Fruit fly (Drosophila melanogaster) S2 (cell line): Measurements from ENCODE around the gene cas.

Experiments used
- CG8478 ChIP-seq: fragments of >200 bp; optimal IDR thresholded peaks from 2 replicates; lab custom pipeline; 2018
- CTCF ChIP-seq, 2 experiments: fragments of >200 bp; optimal IDR thresholded peaks; 2 replicates each; lab custom pipeline; 2018

Gene cas

DNA sequence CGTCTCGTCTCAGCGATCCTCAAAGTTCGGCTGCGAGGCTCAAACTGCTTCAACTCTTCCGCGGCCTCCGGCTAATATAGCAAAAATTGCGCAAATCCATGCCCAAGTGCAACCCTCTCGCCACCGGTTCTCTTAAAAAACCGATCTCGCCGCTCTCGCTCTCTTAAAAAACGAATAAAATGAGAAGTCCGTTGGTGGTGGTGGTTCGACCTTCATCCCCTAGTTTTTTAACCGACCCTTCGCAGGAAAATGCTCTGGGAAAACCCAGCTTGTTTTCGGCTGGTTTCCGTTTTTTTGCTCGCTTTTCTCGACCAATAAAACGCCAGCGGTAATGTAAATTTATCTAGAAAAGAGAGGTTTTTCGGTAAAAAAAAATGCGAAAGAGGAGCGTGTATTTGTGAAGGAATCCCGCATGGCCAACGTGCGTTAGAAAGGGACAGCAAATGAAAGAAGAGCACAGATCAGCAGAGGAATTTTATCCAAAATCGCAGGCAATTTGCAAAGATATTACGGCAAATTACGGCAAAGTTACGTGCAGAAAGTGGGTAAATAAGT is at the start of gene cas:
Gene cas (minus strand): TSS at position 51 of the 555 bp plus-strand sequence.
- TF ChIP-seq CTCF (optimal IDR thresholded peaks at IDR 0.05; lab: Kevin White, UChicago) (no peak), CG8478 (lab: Kevin White, UChicago) (no peak)

DNA sequence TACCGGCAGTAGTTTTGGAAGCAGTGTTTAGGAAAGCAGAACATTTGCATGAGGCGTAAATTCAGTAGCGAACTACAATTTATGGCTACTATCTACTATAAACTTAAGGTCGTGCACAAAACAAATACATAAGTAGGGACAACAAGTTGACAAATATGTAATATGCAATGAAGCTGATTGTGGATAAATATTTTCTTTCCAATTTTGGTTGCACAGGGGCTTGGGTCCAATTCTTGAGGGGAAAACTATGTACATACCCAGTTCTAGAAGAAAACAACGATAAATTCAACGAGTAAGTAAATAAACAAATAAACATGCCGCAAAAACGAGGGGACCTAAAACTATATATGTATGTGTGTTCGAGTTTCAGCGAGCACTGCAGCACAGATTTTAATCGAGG is 44.4 kb upstream of the cas start:
- TF ChIP-seq CG8478 (lab: Kevin White, UChicago) (no peak), CTCF (optimal IDR thresholded peaks at IDR 0.05; lab: Kevin White, UChicago) (no peak)

DNA sequence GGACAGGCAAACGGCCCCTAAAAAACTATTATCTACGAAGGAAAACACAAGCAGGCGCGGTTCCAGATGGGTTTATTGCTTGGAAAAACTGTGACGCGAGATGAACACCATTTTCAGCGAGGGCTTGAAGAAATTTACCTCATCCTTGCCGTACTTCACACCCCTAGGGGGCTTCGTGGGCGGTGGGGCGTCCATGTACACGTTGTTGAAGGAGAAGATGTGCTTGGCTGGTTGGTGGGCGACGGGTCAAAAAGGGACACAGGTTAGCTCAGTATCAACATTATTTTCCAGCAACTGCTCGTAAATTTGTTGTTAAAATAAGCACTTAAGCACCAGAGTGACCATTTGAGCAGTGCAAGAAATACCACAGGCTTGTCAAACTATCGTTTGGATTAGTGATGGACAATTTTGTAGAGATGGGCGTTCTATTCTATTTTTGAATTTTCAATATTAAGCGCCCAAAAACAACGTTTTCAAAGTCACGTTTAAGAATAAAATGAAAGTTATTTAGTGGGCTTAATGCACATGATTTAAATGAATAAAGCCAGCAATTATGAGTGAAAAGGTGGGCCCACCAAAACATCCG is 42.1 kb upstream of the cas start, which contains the start of gene Sec8:
Gene Sec8 (minus strand): TSS at position 374 of the 586 bp plus-strand sequence.
- no peak for TF ChIP-seq CG8478 (lab: Kevin White, UChicago)
- no peak for TF ChIP-seq CTCF (optimal IDR thresholded peaks at IDR 0.05; lab: Kevin White, UChicago)

DNA sequence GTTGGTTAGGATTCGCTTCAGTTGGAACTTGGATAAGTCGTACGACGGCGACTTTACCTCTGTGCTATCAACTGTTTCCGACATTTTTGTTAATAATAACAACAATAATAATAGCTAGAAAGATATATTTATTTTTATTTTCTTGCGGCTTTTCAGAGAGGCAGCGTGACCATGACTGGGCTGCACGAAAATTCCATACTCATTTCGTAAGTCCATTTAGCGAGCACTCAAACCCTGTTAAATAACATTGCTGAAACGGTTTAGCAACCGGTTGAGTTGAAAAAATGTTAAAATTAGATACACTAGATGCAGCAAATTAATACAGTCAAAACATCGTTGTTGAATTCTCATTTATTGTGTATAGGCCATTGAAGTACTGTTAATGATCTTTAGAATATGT is 38.0 kb upstream of the cas start, which contains the start of gene Dcps:
Gene Dcps (minus strand): TSS at position 181 of the 400 bp plus-strand sequence.
- TF ChIP-seq CTCF (optimal IDR thresholded peaks at IDR 0.05; lab: Kevin White, UChicago) (no peak), CG8478 (lab: Kevin White, UChicago) (no peak)

DNA sequence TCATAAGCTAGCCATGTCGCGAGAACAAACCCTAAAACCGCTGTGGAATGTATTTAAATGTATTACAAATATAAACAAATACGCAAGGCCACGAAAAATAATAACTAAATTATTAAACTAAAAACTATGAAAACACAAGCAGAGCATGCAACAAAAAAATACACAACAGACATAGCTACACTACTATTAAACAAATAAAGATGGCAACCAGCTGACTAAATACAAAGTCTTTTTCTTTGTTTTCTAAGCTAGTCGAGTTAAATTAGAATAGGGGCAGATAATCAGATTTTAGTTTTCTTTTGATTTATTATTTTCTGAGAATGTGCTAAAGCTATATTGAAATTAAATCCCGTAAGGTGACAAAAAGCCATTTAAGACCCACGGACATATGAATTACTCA is 30.0 kb upstream of the cas start:
- TF ChIP-seq CG8478 (lab: Kevin White, UChicago) (no peak), CTCF (optimal IDR thresholded peaks at IDR 0.05; lab: Kevin White, UChicago) (no peak)

DNA sequence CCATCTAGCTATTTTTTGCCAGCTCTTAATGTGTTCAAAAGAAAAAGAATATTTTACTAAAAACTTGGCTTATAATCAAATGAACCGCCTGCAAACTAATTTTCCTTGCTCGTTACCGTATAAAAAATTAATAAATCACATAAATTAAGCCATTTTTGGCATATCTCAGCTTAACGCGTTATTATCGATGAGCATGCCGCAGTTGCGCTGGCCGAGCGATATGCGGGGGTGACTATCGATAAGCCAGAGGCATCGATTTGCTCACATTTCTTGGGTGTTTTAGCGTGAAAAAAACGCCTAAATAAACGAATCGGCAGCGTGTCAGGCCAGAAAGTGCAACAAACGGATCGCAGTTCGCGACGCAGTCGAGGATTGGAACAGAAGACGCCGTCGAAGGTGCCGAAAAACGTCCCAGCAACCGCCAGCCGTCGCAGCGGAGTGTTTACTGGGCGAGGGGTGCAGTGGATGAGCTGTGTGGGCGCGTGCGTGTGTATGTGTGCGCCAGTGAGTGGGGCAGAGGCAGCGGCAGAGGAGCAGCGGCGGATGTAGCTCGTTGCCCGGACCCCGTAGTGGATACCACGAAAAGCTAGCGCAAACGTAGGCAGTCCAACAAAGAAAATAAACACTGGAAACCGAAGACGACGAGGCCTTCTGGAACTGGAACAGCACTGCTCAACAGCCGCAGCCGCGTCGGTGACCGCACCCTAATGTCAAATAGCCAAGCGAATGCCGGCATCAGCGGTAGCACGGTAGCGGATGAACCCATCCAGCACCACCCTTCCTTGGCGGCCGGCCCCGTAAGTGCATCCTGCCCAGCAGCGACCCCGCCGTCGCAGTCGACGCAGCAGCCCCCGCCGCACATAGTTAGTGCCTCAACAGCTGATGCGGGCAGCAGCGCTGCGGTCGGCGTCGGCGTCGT is 25.9 kb upstream of the cas start, which contains the start of the genes Sym and Madm:
Gene Sym (minus strand): TSS at position 199 of the 919 bp plus-strand sequence.
Gene Madm (plus strand): TSS at position 233 of the 919 bp plus-strand sequence.
- TF ChIP-seq CTCF (optimal IDR thresholded peaks at IDR 0.05; lab: Kevin White, UChicago): no peak
- TF ChIP-seq CG8478 (lab: Kevin White, UChicago): no peak

DNA sequence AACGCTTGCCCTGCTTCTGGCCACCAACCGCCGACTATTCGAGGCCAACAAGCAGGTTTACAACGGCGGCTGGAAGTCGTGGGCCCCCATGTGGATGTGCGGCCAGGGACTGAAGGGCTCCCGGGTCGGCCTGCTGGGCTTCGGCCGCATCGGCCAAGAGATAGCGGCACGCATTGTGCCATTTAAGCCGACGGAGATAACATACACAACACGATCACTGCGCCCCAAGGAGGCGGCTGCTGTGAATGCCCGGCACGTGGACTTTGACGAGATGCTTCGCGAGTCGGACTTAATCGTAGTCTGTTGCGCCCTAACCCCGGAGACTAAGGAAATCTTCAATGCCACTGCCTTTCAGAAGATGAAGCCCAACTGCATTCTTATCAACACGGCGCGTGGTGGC is 20.7 kb upstream of the cas start:
- TF ChIP-seq CTCF (optimal IDR thresholded peaks at IDR 0.05; lab: Kevin White, UChicago): no peak
- no peak for TF ChIP-seq CG8478 (lab: Kevin White, UChicago)

DNA sequence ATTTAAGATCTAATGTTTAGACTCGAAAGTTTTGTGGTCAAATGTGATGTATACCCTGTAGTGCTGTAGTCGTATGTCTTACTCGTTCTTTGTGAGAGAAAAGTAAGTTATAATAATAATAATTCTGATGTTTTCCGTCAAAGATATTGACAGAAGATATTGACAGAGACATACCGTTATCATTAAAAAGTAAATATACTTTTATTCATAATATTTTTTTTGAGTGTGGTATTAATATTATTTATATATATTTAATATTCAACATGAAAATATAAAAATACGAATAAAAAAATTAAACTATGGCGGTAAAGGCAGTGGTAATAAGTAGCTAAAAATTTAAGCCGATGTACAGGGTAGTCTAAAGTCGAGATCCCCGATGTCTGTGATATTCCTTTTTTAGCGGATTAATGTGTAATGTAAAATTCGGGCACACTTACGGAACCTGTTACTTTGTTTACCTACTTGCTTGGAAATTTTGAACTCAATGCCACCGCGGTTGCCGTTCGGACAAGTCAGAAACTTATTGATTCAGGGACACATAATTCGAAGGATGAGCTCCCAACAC is 19.8 kb upstream of the cas start, which contains the start of the genes CG2100 and CG1236:
Gene CG2100 (minus strand): TSS at position 51 of the 565 bp plus-strand sequence.
Gene CG1236 (plus strand): TSS at position 444 of the 565 bp plus-strand sequence.
- TF ChIP-seq CG8478 (lab: Kevin White, UChicago): no peak
- TF ChIP-seq CTCF (optimal IDR thresholded peaks at IDR 0.05; lab: Kevin White, UChicago): no peak

DNA sequence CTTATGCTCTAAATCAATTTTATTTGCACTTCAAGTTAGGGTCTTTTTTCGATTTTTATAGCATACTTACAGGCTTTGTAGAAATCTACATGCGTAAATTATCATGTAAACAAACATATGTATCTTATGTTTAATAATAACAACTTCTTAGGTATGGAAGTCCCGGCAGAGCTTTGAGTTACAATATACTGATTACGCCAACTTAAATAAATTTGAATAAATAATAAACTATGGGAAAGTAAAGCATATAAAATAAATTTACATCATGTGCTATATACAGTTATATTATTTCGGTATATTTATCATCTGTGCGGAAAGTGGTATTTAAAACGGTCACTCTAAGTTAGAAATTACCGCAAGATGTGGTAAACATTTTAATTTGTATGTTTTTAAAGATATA is 16.6 kb upstream of the cas start, which contains the start of gene CG1239:
Gene CG1239 (plus strand): TSS at position 333 of the 400 bp plus-strand sequence.
- no peak for TF ChIP-seq CTCF (optimal IDR thresholded peaks at IDR 0.05; lab: Kevin White, UChicago)
- TF ChIP-seq CG8478 (lab: Kevin White, UChicago): no peak

DNA sequence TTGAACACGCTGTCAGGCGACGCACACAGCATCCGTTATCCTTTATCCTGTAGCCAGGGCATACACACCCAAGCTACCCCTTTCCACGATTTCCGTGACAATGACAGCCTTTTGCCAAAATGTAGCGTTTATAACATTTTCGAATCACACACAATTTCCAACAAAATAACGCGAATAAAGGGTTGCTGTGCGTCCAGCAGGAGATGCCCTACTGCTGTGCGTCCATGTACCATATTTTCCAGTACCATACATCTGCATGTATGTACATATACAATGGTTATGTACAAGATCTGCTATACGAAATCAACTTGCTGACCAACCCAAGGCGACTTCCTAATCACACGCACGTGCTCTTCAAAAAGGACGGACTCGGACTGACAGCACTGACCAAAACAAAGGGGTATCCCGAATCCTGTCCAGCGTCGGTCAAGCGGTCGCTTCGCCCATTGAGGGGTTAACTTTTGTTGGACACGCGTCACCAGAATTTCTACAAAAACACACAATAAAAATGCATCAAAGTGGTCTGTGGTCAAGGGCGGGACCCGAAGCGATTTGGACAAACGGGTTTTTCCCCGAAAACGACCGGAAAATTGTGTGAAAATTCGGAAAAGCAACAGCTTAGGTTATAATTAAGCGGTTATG is 11.2 kb upstream of the cas start:
- no peak for TF ChIP-seq CG8478 (lab: Kevin White, UChicago)
- TF ChIP-seq CTCF (optimal IDR thresholded peaks at IDR 0.05; lab: Kevin White, UChicago): no peak

DNA sequence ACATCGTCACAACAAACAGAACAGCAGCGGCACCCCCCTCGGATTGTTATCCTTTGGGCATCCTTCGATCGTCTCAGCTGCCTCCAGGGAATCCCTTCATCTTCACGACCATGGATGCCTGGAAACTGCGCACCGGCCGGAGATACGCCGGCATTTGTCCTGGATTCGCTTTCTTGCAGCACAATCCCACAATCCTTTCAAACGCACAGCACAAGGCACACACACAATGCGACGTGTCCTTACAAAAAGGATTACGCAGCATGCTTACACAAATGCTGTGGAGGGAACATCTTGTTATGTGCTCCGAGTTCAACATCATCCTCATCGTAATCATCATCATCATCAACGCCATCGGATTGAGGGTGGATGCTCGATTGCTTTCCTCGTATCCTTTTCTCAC is 6.5 kb upstream of the cas start:
- TF ChIP-seq CTCF (optimal IDR thresholded peaks at IDR 0.05; lab: Kevin White, UChicago) (no peak), CG8478 (lab: Kevin White, UChicago) (no peak)

DNA sequence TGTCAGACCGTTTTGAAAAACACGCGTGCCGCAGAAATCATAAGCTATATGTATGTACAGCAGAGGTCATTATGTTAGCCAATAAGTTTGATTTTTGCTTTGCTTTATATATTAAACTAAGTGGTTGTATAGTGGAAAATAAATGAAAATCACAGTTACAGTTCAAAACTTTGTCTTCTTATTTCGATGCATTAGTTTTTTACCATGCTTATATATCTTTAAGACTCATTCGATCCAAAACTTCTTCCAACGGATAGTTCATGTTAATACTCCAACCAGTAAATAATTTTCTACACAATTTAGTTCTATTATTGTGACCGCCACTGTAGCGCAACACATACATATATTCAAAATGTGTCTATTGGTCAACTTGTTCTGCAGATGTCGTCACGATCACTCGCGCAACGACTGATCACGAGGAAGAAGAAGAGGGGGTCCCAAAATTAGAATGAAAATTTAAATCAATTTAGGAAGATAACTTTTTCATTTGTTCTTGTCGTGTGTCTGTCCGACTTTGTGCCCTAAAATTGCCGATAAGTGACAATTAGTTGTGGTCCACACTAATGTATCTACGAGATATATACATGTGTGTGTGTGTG is 11.0 kb downstream of the cas start:
- TF ChIP-seq CTCF (optimal IDR thresholded peaks at IDR 0.05; lab: Kevin White, UChicago): no peak
- TF ChIP-seq CG8478 (lab: Kevin White, UChicago): no peak

DNA sequence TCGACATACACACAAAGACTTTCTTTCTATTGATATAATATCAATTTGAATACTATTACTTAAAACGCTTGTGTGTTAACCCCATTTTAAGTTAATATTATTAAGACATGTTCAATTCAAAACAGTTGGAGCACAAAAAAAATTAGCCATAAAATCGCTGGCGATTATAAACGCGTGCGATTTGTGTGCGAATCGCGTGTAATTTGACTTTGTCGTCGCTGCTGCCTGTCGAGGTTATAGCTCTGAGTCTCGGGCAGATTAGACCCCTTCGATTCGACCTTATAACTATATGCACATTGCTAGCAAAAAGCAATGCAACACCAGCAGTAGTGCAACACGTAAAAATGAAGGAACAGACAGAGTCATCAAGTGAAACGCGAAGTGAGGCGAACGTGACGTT is 11.6 kb downstream of the cas start:
- TF ChIP-seq CTCF (optimal IDR thresholded peaks at IDR 0.05; lab: Kevin White, UChicago): no peak
- TF ChIP-seq CG8478 (lab: Kevin White, UChicago): no peak
